Worm (Caenorhabditis elegans) whole organism, early embryonic: ENCODE results near the gene T04G9.7.

Source experiments
- B0310.2 ChIP-seq: sonication (generic microtip); optimal IDR thresholded peaks from 2 replicates; lab custom pipeline; 2016; ENCODE audit warnings: mild to moderate bottlenecking, missing genetic modification characterization, missing compliant biosample characterization
- F13C5.2 ChIP-seq: sonication (generic microtip); optimal IDR thresholded peaks from 2 replicates; lab custom pipeline; 2017; ENCODE audit warnings: mild to moderate bottlenecking, missing genetic modification characterization, inconsistent platforms, missing compliant biosample characterization
- aly-1 ChIP-seq: sonication (generic microtip); optimal IDR thresholded peaks from 2 replicates; lab custom pipeline; 2016; ENCODE audit warnings: missing genetic modification characterization, missing compliant biosample characterization
- ama-1 ChIP-seq: fragments of 150-350 bp; optimal IDR thresholded peaks from 2 replicates; lab custom pipeline; 2014
- ceh-13 ChIP-seq: fragments of 200-800 bp; sonication (Bioruptor generic); optimal IDR thresholded peaks from 2 replicates; lab custom pipeline; 2018; ENCODE audit warnings: mild to moderate bottlenecking, missing genetic modification characterization, missing compliant biosample characterization
- ceh-36 ChIP-seq: sonication (generic microtip); optimal IDR thresholded peaks from 2 replicates; lab custom pipeline; 2016; ENCODE audit warnings: missing genetic modification characterization, inconsistent platforms, missing compliant biosample characterization
- ets-7 ChIP-seq: sonication (generic microtip); optimal IDR thresholded peaks from 2 replicates; lab custom pipeline; 2016; ENCODE audit warnings: missing genotype, missing genetic modification characterization, missing compliant biosample characterization
- flt-1 ChIP-seq: fragments of 200-800 bp; sonication (Bioruptor generic); IDR thresholded peaks from 2 replicates; pipeline ENCODE4 v1.3.6; 2022; ENCODE audit warnings: missing genetic modification characterization, missing compliant biosample characterization
- hmbx-1 ChIP-seq: sonication (generic microtip); optimal IDR thresholded peaks from 2 replicates; lab custom pipeline; 2016; ENCODE audit warnings: mild to moderate bottlenecking, missing genetic modification characterization, missing compliant biosample characterization
- hmg-4 ChIP-seq: fragments of 200-800 bp; sonication (Bioruptor generic); optimal IDR thresholded peaks from 2 replicates; lab custom pipeline; 2018; ENCODE audit warnings: mild to moderate bottlenecking, missing genetic modification characterization, missing compliant biosample characterization
- hnd-1 ChIP-seq: sonication (generic microtip); optimal IDR thresholded peaks from 2 replicates; lab custom pipeline; 2016; ENCODE audit warnings: missing genetic modification characterization, missing compliant biosample characterization
- pes-1 ChIP-seq: fragments of 200-800 bp; sonication (Bioruptor generic); IDR thresholded peaks from 2 replicates; pipeline ENCODE4 v1.3.6; 2022; ENCODE audit warnings: missing genetic modification reagents, missing genetic modification characterization, missing compliant biosample characterization
- scrt-1 ChIP-seq: fragments of 200-800 bp; sonication (Bioruptor generic); IDR thresholded peaks from 2 replicates; pipeline ENCODE4 v1.3.6; 2022; ENCODE audit warnings: missing genetic modification characterization, missing compliant biosample characterization
- sea-1 ChIP-seq: fragments of 200-800 bp; sonication (Bioruptor generic); conservative IDR thresholded peaks from 2 replicates; pipeline ENCODE4 v1.3.6; 2022; ENCODE audit warnings: missing genetic modification characterization, missing compliant biosample characterization
- tbx-11 ChIP-seq: fragments of 200-800 bp; sonication (Bioruptor generic); IDR thresholded peaks from 2 replicates; pipeline ENCODE4 v1.3.6; 2022; ENCODE audit warnings: missing genetic modification characterization, missing compliant biosample characterization
- tbx-37 ChIP-seq: fragments of 200-800 bp; sonication (Bioruptor generic); conservative IDR thresholded peaks from 2 replicates; pipeline ENCODE4 v1.3.6; 2022; ENCODE audit warnings: missing genetic modification reagents, missing genetic modification characterization, missing compliant biosample characterization
- tra-4 ChIP-seq: sonication (generic microtip); optimal IDR thresholded peaks from 2 replicates; lab custom pipeline; 2017; ENCODE audit warnings: missing genetic modification characterization, missing compliant biosample characterization

Gene T04G9.7

ce11 chrX:802478-802877 lies 31.8 kb downstream of the T04G9.7 start, which contains the start of gene gtr-1:
Gene gtr-1 (plus strand): TSS chrX:802778.
- TF ChIP-seq scrt-1 (no peak), ceh-36 (no peak), tbx-37 (GFP tag; lab: Robert Waterston, UW) (no peak), sea-1 (GFP tag; lab: Robert Waterston, UW) (no peak), flt-1 (GFP tag; lab: Robert Waterston, UW) (no peak)

- TF ChIP-seq ama-1 (lab: Kevin White, UChicago) (no peak), ceh-13 (peak; percentile 52), sea-1 (GFP tag; lab: Robert Waterston, UW) (peak; percentile 72; the same call in 1 of the 2 replicates), flt-1 (GFP tag; lab: Robert Waterston, UW) (peak; percentile 63), scrt-1 (peak; percentile 75), B0310.2 (tag; lab: Kevin White, UChicago) (no peak), aly-1 (tag; lab: Kevin White, UChicago) (peak; percentile 29), pes-1 (GFP tag; lab: Robert Waterston, UW) (peak; percentile 78), tbx-11 (peak; percentile 70; the same call in 1 of the 2 replicates), tra-4 (no peak), F13C5.2 (tag; lab: Kevin White, UChicago) (peak; percentile 99)
Observed at ce11 chrX:806515-806914, 35.9 kb downstream of the T04G9.7 start.

- TF ChIP-seq scrt-1 (no peak), F13C5.2 (tag; lab: Kevin White, UChicago) (no peak), aly-1 (tag; lab: Kevin White, UChicago) (no peak), tra-4 (no peak), hnd-1 (no peak), hmbx-1 (no peak), ama-1 (lab: Kevin White, UChicago) (no peak), flt-1 (GFP tag; lab: Robert Waterston, UW) (no peak), pes-1 (GFP tag; lab: Robert Waterston, UW) (no peak), tbx-11 (no peak), tbx-37 (GFP tag; lab: Robert Waterston, UW) (no peak)
Observed at ce11 chrX:810694-811093, 40.1 kb downstream of the T04G9.7 start, which contains the start of gene F25E2.2. Gene F25E2.2 (minus strand): TSS chrX:810794.

- TF ChIP-seq ets-7 (tag; lab: Kevin White, UChicago) = no peak
- no peak for TF ChIP-seq hmg-4
- TF ChIP-seq ceh-36 = no peak
- TF ChIP-seq tbx-37 (GFP tag; lab: Robert Waterston, UW) = no peak
- TF ChIP-seq tbx-11 = no peak
- no peak for TF ChIP-seq B0310.2 (tag; lab: Kevin White, UChicago)
- no peak for TF ChIP-seq flt-1 (GFP tag; lab: Robert Waterston, UW)
- TF ChIP-seq F13C5.2 (tag; lab: Kevin White, UChicago) = no peak
- no peak for TF ChIP-seq hnd-1
- no peak for TF ChIP-seq sea-1 (GFP tag; lab: Robert Waterston, UW)
- no peak for TF ChIP-seq scrt-1
- no peak for TF ChIP-seq hmbx-1
- TF ChIP-seq tra-4 = no peak
- TF ChIP-seq ceh-13 = no peak
- no peak for TF ChIP-seq aly-1 (tag; lab: Kevin White, UChicago)
- TF ChIP-seq pes-1 (GFP tag; lab: Robert Waterston, UW) = no peak
- TF ChIP-seq ama-1 (lab: Kevin White, UChicago) = no peak
Observed at ce11 chrX:812264-812663, 41.6 kb downstream of the T04G9.7 start.

ce11 chrX:813063-813462 lies 42.4 kb downstream of the T04G9.7 start, which contains the start of gene F25E2.3:
Gene F25E2.3 (minus strand): TSS chrX:813163.
- TF ChIP-seq F13C5.2 (tag; lab: Kevin White, UChicago) = no peak
- no peak for TF ChIP-seq ceh-13
- TF ChIP-seq aly-1 (tag; lab: Kevin White, UChicago) = no peak
- TF ChIP-seq hnd-1 = no peak
- TF ChIP-seq sea-1 (GFP tag; lab: Robert Waterston, UW) = no peak
- TF ChIP-seq ama-1 (lab: Kevin White, UChicago) = no peak

ce11 chrX:815929-816328 lies 45.3 kb downstream of the T04G9.7 start, which contains the start of gene ifd-2:
Gene ifd-2 (minus strand): TSS chrX:815929.
- TF ChIP-seq tra-4 (no peak), sea-1 (GFP tag; lab: Robert Waterston, UW) (no peak), hmg-4 (no peak), ceh-36 (no peak), scrt-1 (no peak), tbx-11 (no peak), B0310.2 (tag; lab: Kevin White, UChicago) (no peak), tbx-37 (GFP tag; lab: Robert Waterston, UW) (no peak), F13C5.2 (tag; lab: Kevin White, UChicago) (no peak), aly-1 (tag; lab: Kevin White, UChicago) (no peak), hmbx-1 (no peak), ets-7 (tag; lab: Kevin White, UChicago) (no peak), hnd-1 (no peak), ama-1 (lab: Kevin White, UChicago) (no peak), pes-1 (GFP tag; lab: Robert Waterston, UW) (no peak), ceh-13 (no peak), flt-1 (GFP tag; lab: Robert Waterston, UW) (no peak)

- TF ChIP-seq pes-1 (GFP tag; lab: Robert Waterston, UW) = no peak
Observed at ce11 chrX:817984-818383, 47.3 kb downstream of the T04G9.7 start.
